Fruit fly (Drosophila melanogaster) whole organism, embryonic: ENCODE data around the gene Try29F.

Experiments used
- Atf6 ChIP-seq: fragments of 200-800 bp; sonication (Bioruptor generic); IDR thresholded peaks from 2 replicates; pipeline ENCODE4 v1.3.6; 2022; ENCODE audit warnings: missing biosample characterization, missing genetic modification characterization
- CG10147 ChIP-seq: fragments of 200-800 bp; sonication (Bioruptor generic); optimal IDR thresholded peaks from 2 replicates; lab custom pipeline; 2019; ENCODE audit warnings: missing biosample characterization, mild to moderate bottlenecking, missing genetic modification characterization, moderate library complexity
- CG10565 ChIP-seq: fragments of 200-800 bp; sonication (Bioruptor generic); optimal IDR thresholded peaks from 3 replicates; lab custom pipeline; 2016; ENCODE audit warnings: missing biosample characterization, mild to moderate bottlenecking, missing genetic modification characterization
- CG11398 ChIP-seq: fragments of 200-800 bp; sonication (Bioruptor generic); optimal IDR thresholded peaks from 2 replicates; lab custom pipeline; 2016; ENCODE audit warnings: missing biosample characterization, missing genetic modification characterization
- CG11723 ChIP-seq: fragments of 200-800 bp; sonication (Bioruptor generic); optimal IDR thresholded peaks from 2 replicates; lab custom pipeline; 2017; ENCODE audit warnings: missing biosample characterization, mild to moderate bottlenecking, missing genetic modification characterization
- CG12071 ChIP-seq: fragments of 200-800 bp; sonication (Bioruptor generic); optimal IDR thresholded peaks from 3 replicates; lab custom pipeline; 2018; ENCODE audit warnings: missing biosample characterization, mild to moderate bottlenecking, missing genetic modification characterization
- CG12155 ChIP-seq: fragments of 200-800 bp; sonication (Bioruptor generic); optimal IDR thresholded peaks from 3 replicates; lab custom pipeline; 2016; ENCODE audit warnings: missing biosample characterization, missing genetic modification characterization
- CG1233 ChIP-seq: fragments of 200-800 bp; sonication (Bioruptor generic); optimal IDR thresholded peaks from 4 replicates; lab custom pipeline; 2018; ENCODE audit warnings: missing biosample characterization, mild to moderate bottlenecking, missing genetic modification characterization
- CG13287 ChIP-seq: fragments of 200-800 bp; sonication (Bioruptor generic); IDR thresholded peaks from 2 replicates; pipeline ENCODE4 v1.3.6; 2022; ENCODE audit warnings: missing biosample characterization, missing genetic modification characterization; ENCODE audit not compliant: partially characterized antibody
- CG13624 ChIP-seq: fragments of 200-800 bp; sonication (Bioruptor generic); optimal IDR thresholded peaks from 2 replicates; lab custom pipeline; 2016; ENCODE audit warnings: missing biosample characterization, missing genetic modification characterization
- CG14050 ChIP-seq: fragments of 200-800 bp; sonication (Bioruptor generic); IDR thresholded peaks from 3 replicates; pipeline ENCODE4 v1.3.6; 2022; ENCODE audit warnings: missing biosample characterization, missing genetic modification characterization
- CG1603 ChIP-seq: fragments of 200-800 bp; sonication (Bioruptor generic); optimal IDR thresholded peaks from 2 replicates; lab custom pipeline; 2019; ENCODE audit warnings: missing biosample characterization, mild to moderate bottlenecking, missing genetic modification characterization, moderate library complexity
- CG17802 ChIP-seq: fragments of 200-800 bp; sonication (Bioruptor generic); optimal IDR thresholded peaks from 2 replicates; lab custom pipeline; 2018; ENCODE audit warnings: missing biosample characterization, mild to moderate bottlenecking, missing genetic modification characterization, moderate library complexity
- CG18764 ChIP-seq: fragments of 200-800 bp; sonication (Bioruptor generic); optimal IDR thresholded peaks from 3 replicates; lab custom pipeline; 2016; ENCODE audit warnings: missing biosample characterization, missing genetic modification characterization
- CG2116 ChIP-seq: fragments of 200-800 bp; sonication (Bioruptor generic); optimal IDR thresholded peaks from 3 replicates; lab custom pipeline; 2018; ENCODE audit warnings: missing biosample characterization, mild to moderate bottlenecking, missing genetic modification characterization
- CG31224 ChIP-seq: fragments of 200-800 bp; sonication (Bioruptor generic); IDR thresholded peaks from 2 replicates; pipeline ENCODE4 v1.3.6; 2022; ENCODE audit warnings: missing biosample characterization, missing genetic modification characterization
- CG9797 ChIP-seq: fragments of 200-800 bp; sonication (Bioruptor generic); optimal IDR thresholded peaks from 3 replicates; lab custom pipeline; 2018; ENCODE audit warnings: missing biosample characterization, mild to moderate bottlenecking, missing genetic modification characterization
- CG9876 ChIP-seq: fragments of 200-800 bp; sonication (Bioruptor generic); optimal IDR thresholded peaks from 2 replicates; lab custom pipeline; 2016; ENCODE audit warnings: missing biosample characterization, missing genetic modification characterization
- CoRest ChIP-seq: fragments of 200-800 bp; sonication (Bioruptor generic); optimal IDR thresholded peaks from 3 replicates; lab custom pipeline; 2018; ENCODE audit warnings: missing biosample characterization, mild to moderate bottlenecking, missing genetic modification characterization, moderate library complexity
- Dad ChIP-seq: fragments of 200-800 bp; sonication (Bioruptor generic); optimal IDR thresholded peaks from 3 replicates; lab custom pipeline; 2016; ENCODE audit warnings: missing biosample characterization, missing genetic modification characterization
- Dp ChIP-seq: fragments of 200-800 bp; sonication (Bioruptor generic); optimal IDR thresholded peaks from 2 replicates; lab custom pipeline; 2018; ENCODE audit warnings: missing biosample characterization, mild to moderate bottlenecking, missing genetic modification characterization, moderate library complexity
- Dref ChIP-seq: fragments of 200-800 bp; sonication (Bioruptor generic); IDR thresholded peaks from 2 replicates; pipeline ENCODE4 v1.3.6; 2022; ENCODE audit warnings: missing biosample characterization, missing genetic modification characterization
- HLH3B ChIP-seq: fragments of 200-800 bp; sonication (Bioruptor generic); IDR thresholded peaks from 2 replicates; pipeline ENCODE4 v1.3.6; 2022; ENCODE audit warnings: missing biosample characterization, missing genetic modification characterization
- HLHmδ ChIP-seq: fragments of 200-800 bp; sonication (Bioruptor generic); optimal IDR thresholded peaks from 2 replicates; lab custom pipeline; 2018; ENCODE audit warnings: missing biosample characterization, mild to moderate bottlenecking, missing genetic modification characterization, moderate library complexity
- Hand ChIP-seq: fragments of 200-800 bp; sonication (Bioruptor generic); optimal IDR thresholded peaks from 2 replicates; lab custom pipeline; 2017; ENCODE audit warnings: mild to moderate bottlenecking, missing biosample characterization, missing genetic modification reagents, missing genetic modification characterization
- Hr51 ChIP-seq, 2 experiments: fragments of 200-800 bp; sonication (Bioruptor generic); optimal IDR thresholded peaks; 2 replicates in 1 of 2; 3 replicates in 1 of 2; lab custom pipeline; 2016 to 2018; ENCODE audit warnings: missing biosample characterization in 2 of 2, missing genetic modification characterization in 2 of 2, mild to moderate bottlenecking in 1 of 2, moderate library complexity in 1 of 2
- Six4 ChIP-seq: fragments of 200-800 bp; sonication (Bioruptor generic); optimal IDR thresholded peaks from 2 replicates; lab custom pipeline; 2016; ENCODE audit warnings: missing biosample characterization, missing genetic modification characterization
- Sox100B ChIP-seq: fragments of 200-800 bp; sonication (Bioruptor generic); optimal IDR thresholded peaks from 3 replicates; lab custom pipeline; 2018; ENCODE audit warnings: missing biosample characterization, mild to moderate bottlenecking, missing genetic modification characterization
- Taf1 ChIP-seq: fragments of 200-800 bp; sonication (Bioruptor generic); IDR thresholded peaks from 2 replicates; pipeline ENCODE4 v1.3.6; 2022; ENCODE audit warnings: missing biosample characterization, missing genetic modification characterization
- Xbp1 ChIP-seq: fragments of 200-800 bp; sonication (Bioruptor generic); optimal IDR thresholded peaks from 3 replicates; lab custom pipeline; 2016; ENCODE audit warnings: missing biosample characterization, mild to moderate bottlenecking, missing genetic modification characterization
- aop ChIP-seq: fragments of 200-800 bp; sonication (Bioruptor generic); IDR thresholded peaks from 2 replicates; pipeline ENCODE4 v1.3.6; 2022; ENCODE audit warnings: missing biosample characterization, missing genetic modification characterization
- ap ChIP-seq: fragments of 200-800 bp; sonication (Bioruptor generic); IDR thresholded peaks from 2 replicates; pipeline ENCODE4 v1.3.6; 2022; ENCODE audit warnings: missing biosample characterization, missing genetic modification characterization
- bbx ChIP-seq: fragments of 200-800 bp; sonication (Bioruptor generic); IDR thresholded peaks from 2 replicates; pipeline ENCODE4 v1.3.6; 2022; ENCODE audit warnings: missing biosample characterization, missing genetic modification characterization; ENCODE audit not compliant: partially characterized antibody
- bcd ChIP-seq: fragments of 200-800 bp; sonication (Bioruptor generic); optimal IDR thresholded peaks from 2 replicates; lab custom pipeline; 2017; ENCODE audit warnings: missing biosample characterization, mild to moderate bottlenecking, missing genetic modification characterization
- br ChIP-seq: fragments of >200 bp; optimal IDR thresholded peaks from 2 replicates; lab custom pipeline; 2017
- chinmo ChIP-seq: fragments of 200-800 bp; sonication (Bioruptor generic); IDR thresholded peaks from 4 replicates; pipeline ENCODE4 v1.3.6; 2022; ENCODE audit warnings: missing biosample characterization, missing genetic modification characterization; ENCODE audit not compliant: partially characterized antibody
- ci ChIP-seq: fragments of 200-800 bp; sonication (Bioruptor generic); IDR thresholded peaks from 3 replicates; pipeline ENCODE4 v1.3.6; 2022; ENCODE audit warnings: missing biosample characterization, missing genetic modification characterization
- crol ChIP-seq: fragments of 200-800 bp; sonication (Bioruptor generic); IDR thresholded peaks from 2 replicates; pipeline ENCODE4 v1.3.6; 2022; ENCODE audit warnings: missing biosample characterization, missing genetic modification characterization
- dpn ChIP-seq, 2 experiments: fragments of 200-800 bp; sonication (Bioruptor generic); optimal IDR thresholded peaks; 3 replicates each; lab custom pipeline; 2016; ENCODE audit warnings: missing biosample characterization in 2 of 2, missing genetic modification characterization in 2 of 2
- fd64A ChIP-seq: fragments of 200-800 bp; sonication (Bioruptor generic); optimal IDR thresholded peaks from 3 replicates; lab custom pipeline; 2018; ENCODE audit warnings: missing biosample characterization, mild to moderate bottlenecking, missing genetic modification characterization
- gem ChIP-seq: fragments of 200-800 bp; sonication (Bioruptor generic); optimal IDR thresholded peaks from 2 replicates; lab custom pipeline; 2019; ENCODE audit warnings: missing biosample characterization, mild to moderate bottlenecking, missing genetic modification characterization, moderate library complexity
- lab ChIP-seq: fragments of 200-800 bp; sonication (Bioruptor generic); optimal IDR thresholded peaks from 3 replicates; lab custom pipeline; 2017; ENCODE audit warnings: missing biosample characterization, missing genetic modification characterization, mild to moderate bottlenecking, moderate library complexity, missing genetic modification reagents
- peb ChIP-seq: fragments of 200-800 bp; sonication (Bioruptor generic); IDR thresholded peaks from 2 replicates; pipeline ENCODE4 v1.3.6; 2022; ENCODE audit warnings: missing biosample characterization, missing genetic modification characterization
- repo ChIP-seq: fragments of 200-800 bp; sonication (Bioruptor generic); optimal IDR thresholded peaks from 2 replicates; lab custom pipeline; 2016; ENCODE audit warnings: missing biosample characterization, missing genetic modification characterization
- sens ChIP-seq: fragments of 200-800 bp; sonication (Bioruptor generic); peaks from one replicate; lab custom pipeline; 2016; ENCODE audit warnings: missing biosample characterization, missing genetic modification characterization
- so ChIP-seq: fragments of 200-800 bp; sonication (Bioruptor generic); IDR thresholded peaks from 3 replicates; pipeline ENCODE4 v1.3.6; 2022; ENCODE audit warnings: missing biosample characterization, missing genetic modification characterization
- sqz ChIP-seq: fragments of 200-800 bp; sonication (Bioruptor generic); optimal IDR thresholded peaks from 3 replicates; lab custom pipeline; 2018; ENCODE audit warnings: missing biosample characterization, mild to moderate bottlenecking, missing genetic modification characterization
- stwl ChIP-seq: fragments of 200-800 bp; sonication (Bioruptor generic); optimal IDR thresholded peaks from 3 replicates; lab custom pipeline; 2018; ENCODE audit warnings: missing biosample characterization, mild to moderate bottlenecking, missing genetic modification characterization, moderate library complexity
- trem ChIP-seq: fragments of 200-800 bp; optimal IDR thresholded peaks from 3 replicates; lab custom pipeline; 2019; ENCODE audit warnings: missing biosample characterization, mild to moderate bottlenecking, missing genetic modification characterization, moderate library complexity
- vvl ChIP-seq: fragments of 200-800 bp; sonication (Bioruptor generic); IDR thresholded peaks from 2 replicates; pipeline ENCODE4 v1.3.6; 2022; ENCODE audit warnings: missing biosample characterization, missing genetic modification characterization
- wek ChIP-seq: fragments of 200-800 bp; sonication (Bioruptor generic); optimal IDR thresholded peaks from 3 replicates; lab custom pipeline; 2018; ENCODE audit warnings: missing biosample characterization, mild to moderate bottlenecking, missing genetic modification characterization, moderate library complexity
- zf30C ChIP-seq: fragments of 200-800 bp; sonication (Bioruptor generic); optimal IDR thresholded peaks from 3 replicates; lab custom pipeline; 2018; ENCODE audit warnings: missing biosample characterization, mild to moderate bottlenecking, missing genetic modification characterization

Gene Try29F

dm6 chr2L:9010267-9010666 is 11.9 kb downstream of the Try29F start, which contains the start of gene CG9568 (continued):
- TF ChIP-seq Dref (no peak), CG10147 (GFP tag; lab: Kevin White, UChicago) (no peak), so (GFP tag; lab: Robert Waterston, UW) (no peak), CG1233 (no peak), Hr51 (GFP tag; optimal IDR thresholded peaks at IDR 0.05; lab: Kevin White, UChicago) (no peak), stwl (tag; lab: Kevin White, UChicago) (no peak), crol (GFP tag; lab: Robert Waterston, UW) (no peak), lab (GFP tag; lab: Kevin White, UChicago) (peak; percentile 18), CG9876 (GFP tag; lab: Kevin White, UChicago) (no peak), CG11723 (GFP tag; lab: Kevin White, UChicago) (no peak), sens (GFP tag; lab: Kevin White, UChicago) (peak; percentile 42), Atf6 (no peak), wek (GFP tag; lab: Kevin White, UChicago) (peak; percentile 42), ci (no peak), Six4 (no peak), bcd (GFP tag; lab: Kevin White, UChicago) (no peak), sqz (GFP tag; lab: Kevin White, UChicago) (no peak), Hand (no peak), CG13287 (GFP tag; lab: Robert Waterston, UW) (no peak), zf30C (GFP tag; lab: Kevin White, UChicago) (no peak), HLH3B (GFP tag; lab: Robert Waterston, UW) (no peak), repo (GFP tag; lab: Kevin White, UChicago) (no peak), CG14050 (no peak), CG12071 (peak; percentile 48), CG9797 (GFP tag; lab: Kevin White, UChicago) (no peak), chinmo (no peak), CG31224 (no peak), fd64A (peak; percentile 7), CG2116 (GFP tag; lab: Kevin White, UChicago) (no peak), Taf1 (GFP tag; lab: Robert Waterston, UW) (no peak), Xbp1 (GFP tag; lab: Kevin White, UChicago) (no peak), Sox100B (GFP tag; lab: Kevin White, UChicago) (no peak), CG12155 (GFP tag; lab: Kevin White, UChicago) (no peak), CG17802 (no peak), CG1603 (tag; lab: Kevin White, UChicago) (no peak), br (lab: Kevin White, UChicago) (no peak), CG11398 (GFP tag; lab: Kevin White, UChicago) (no peak), CG18764 (GFP tag; lab: Kevin White, UChicago) (no peak), CG13624 (GFP tag; lab: Kevin White, UChicago) (no peak), aop (GFP tag; lab: Robert Waterston, UW) (no peak), dpn (GFP tag; optimal IDR thresholded peaks at IDR 0.05; lab: Kevin White, UChicago) (no peak), Dad (GFP tag; lab: Kevin White, UChicago) (no peak), trem (tag; lab: Kevin White, UChicago) (no peak), bbx (no peak), gem (tag; lab: Kevin White, UChicago) (no peak), CG10565 (no peak), ap (GFP tag; lab: Robert Waterston, UW) (no peak), peb (GFP tag; lab: Robert Waterston, UW) (no peak), HLHmδ (GFP tag; lab: Kevin White, UChicago) (no peak), Dp (GFP tag; lab: Kevin White, UChicago) (no peak), vvl (GFP tag; lab: Robert Waterston, UW) (no peak), CoRest (tag; lab: Kevin White, UChicago) (no peak)
